Worm (Caenorhabditis elegans): ENCODE data around the gene Y38A10A.2.

Gene Y38A10A.2

ce11 chrV:6063330-6063729, at the start of gene Y38A10A.2:
Gene Y38A10A.2 (minus strand): TSS chrV:6063430.
- TF ChIP-seq pqm-1 (tag; optimal IDR thresholded peaks at IDR 0.05) = no peak
- no peak for TF ChIP-seq snpc-4 (tag; optimal IDR thresholded peaks at IDR 0.05)
- TF ChIP-seq nhr-67 (tag; optimal IDR thresholded peaks at IDR 0.05) = no peak
- TF ChIP-seq lin-15B (tag; optimal IDR thresholded peaks at IDR 0.05) = no peak
- no peak for TF ChIP-seq egl-27 (tag; optimal IDR thresholded peaks at IDR 0.05)
- no peak for TF ChIP-seq lin-39 (tag; optimal IDR thresholded peaks at IDR 0.05)

ce11 chrV:6112823-6113222, 49.6 kb upstream of the Y38A10A.2 start, which contains the start of gene F17A9.5:
Gene F17A9.5 (minus strand): TSS chrV:6112997.
- no peak for TF ChIP-seq egl-5 (tag; optimal IDR thresholded peaks at IDR 0.05)
- no peak for TF ChIP-seq nhr-237 (tag; optimal IDR thresholded peaks at IDR 0.05)

ce11 chrV:6110533-6110932, 47.3 kb upstream of the Y38A10A.2 start, which contains the start of gene F17A9.4:
Gene F17A9.4 (minus strand): TSS chrV:6110629.
- TF ChIP-seq ceh-82 (tag; optimal IDR thresholded peaks at IDR 0.05) (no peak), nhr-12 (tag; optimal IDR thresholded peaks at IDR 0.05) (no peak), skn-1 (tag; optimal IDR thresholded peaks at IDR 0.05) (peak; percentile 90), pha-4 (tag; optimal IDR thresholded peaks at IDR 0.05) (peak; percentile 49), daf-12 (tag; optimal IDR thresholded peaks at IDR 0.05) (no peak), unc-62 (GFP tag; optimal IDR thresholded peaks at IDR 0.05) (no peak), nfya-1 (tag; optimal IDR thresholded peaks at IDR 0.05; ENCODE audit: insufficient read depth) (no peak), ztf-11 (tag; optimal IDR thresholded peaks at IDR 0.05) (no peak), nhr-77 (tag; optimal IDR thresholded peaks at IDR 0.05) (no peak), elt-3 (tag; optimal IDR thresholded peaks at IDR 0.05) (peak in 1 of 3 experiments; percentile 26), eor-1 (tag; optimal IDR thresholded peaks at IDR 0.05) (no peak), nhr-28 (tag; optimal IDR thresholded peaks at IDR 0.05) (no peak), elt-2 (tag; optimal IDR thresholded peaks at IDR 0.05) (peak; percentile 71), ceh-28 (tag; optimal IDR thresholded peaks at IDR 0.05) (no peak), fkh-2 (tag; optimal IDR thresholded peaks at IDR 0.05) (no peak), ZK546.5 (tag; optimal IDR thresholded peaks at IDR 0.05) (no peak), nhr-237 (tag; optimal IDR thresholded peaks at IDR 0.05) (no peak), hmg-11 (tag; optimal IDR thresholded peaks at IDR 0.05) (no peak), pqm-1 (tag; optimal IDR thresholded peaks at IDR 0.05) (peak; percentile 81), tbx-2 (tag; optimal IDR thresholded peaks at IDR 0.05) (no peak), fos-1 (tag; optimal IDR thresholded peaks at IDR 0.05) (no peak), mdl-1 (tag; optimal IDR thresholded peaks at IDR 0.05) (no peak), snpc-4 (tag; optimal IDR thresholded peaks at IDR 0.05) (no peak), nhr-76 (tag; optimal IDR thresholded peaks at IDR 0.05) (no peak), nhr-11 (tag; optimal IDR thresholded peaks at IDR 0.05) (no peak)

DNA sequence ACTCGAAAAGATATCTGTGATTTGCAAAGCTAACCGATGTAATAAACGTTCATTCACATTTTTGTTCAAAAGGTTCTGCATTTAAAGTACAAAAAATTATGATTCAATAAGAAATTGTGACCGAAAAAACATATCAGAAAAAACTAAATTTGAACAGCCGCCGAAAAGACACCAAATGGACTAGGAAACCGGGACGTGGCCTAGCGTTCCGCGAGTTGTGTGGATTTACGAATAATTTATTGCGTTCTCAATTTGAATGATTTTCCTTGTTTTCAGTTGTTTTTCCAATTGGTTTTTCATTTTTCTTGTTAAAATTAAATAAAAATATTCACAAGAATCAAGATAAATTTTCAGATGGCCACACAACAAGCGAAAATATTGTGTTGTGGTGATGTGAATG, 44.2 kb upstream of the Y38A10A.2 start, which contains the start of gene cwf-19L1:
cwf-19L1 (plus strand) TSS at position 355 of the 400 bp plus-strand sequence.
- peak; percentile 90 for TF ChIP-seq nhr-23 (tag; optimal IDR thresholded peaks at IDR 0.05)
- no peak for TF ChIP-seq nhr-76 (tag; optimal IDR thresholded peaks at IDR 0.05)
- TF ChIP-seq elt-3 (tag; optimal IDR thresholded peaks at IDR 0.05) = no peak
- no peak for TF ChIP-seq pqm-1 (tag; optimal IDR thresholded peaks at IDR 0.05)
- peak; percentile 60 for TF ChIP-seq hmg-11 (tag; optimal IDR thresholded peaks at IDR 0.05)
- peak; percentile 20 for TF ChIP-seq nhr-25 (tag; optimal IDR thresholded peaks at IDR 0.05)
- no peak for TF ChIP-seq fkh-2 (tag; optimal IDR thresholded peaks at IDR 0.05)
- no peak for TF ChIP-seq ZK546.5 (tag; optimal IDR thresholded peaks at IDR 0.05)
- peak; percentile 64 for TF ChIP-seq pha-4 (tag; optimal IDR thresholded peaks at IDR 0.05)
- TF ChIP-seq daf-12 (tag; optimal IDR thresholded peaks at IDR 0.05) = no peak
- TF ChIP-seq egl-27 (tag; optimal IDR thresholded peaks at IDR 0.05) = no peak
- TF ChIP-seq lsy-12 (tag; optimal IDR thresholded peaks at IDR 0.05) = peak; percentile 16
- no peak for TF ChIP-seq eor-1 (tag; optimal IDR thresholded peaks at IDR 0.05)
- TF ChIP-seq nfya-1 (tag; optimal IDR thresholded peaks at IDR 0.05; ENCODE audit: insufficient read depth) = peak; percentile 89
- TF ChIP-seq lin-39 (tag; optimal IDR thresholded peaks at IDR 0.05) = peak; percentile 2
- TF ChIP-seq mdl-1 (tag; optimal IDR thresholded peaks at IDR 0.05) = no peak
- peak; percentile 25 for TF ChIP-seq ceh-28 (tag; optimal IDR thresholded peaks at IDR 0.05)
- peak; percentile 54 for TF ChIP-seq nhr-43 (tag; optimal IDR thresholded peaks at IDR 0.05; ENCODE audit: poor library complexity, severe bottlenecking)
- TF ChIP-seq snpc-4 (tag; optimal IDR thresholded peaks at IDR 0.05) = peak; percentile 64
- TF ChIP-seq lin-15B (tag; optimal IDR thresholded peaks at IDR 0.05) = peak; percentile 79
- TF ChIP-seq tbx-2 (tag; optimal IDR thresholded peaks at IDR 0.05) = peak; percentile 21
- TF ChIP-seq R02D3.7 (tag; optimal IDR thresholded peaks at IDR 0.05) = peak; percentile 90
- peak; percentile 28 for TF ChIP-seq ama-1 (optimal IDR thresholded peaks at IDR 0.05)
